Worm (Caenorhabditis elegans) whole organism, L3 larva: ENCODE data around the gene Y57G11B.6.

Source experiments
- R02D3.7 ChIP-seq: fragments of 150-350 bp; optimal IDR thresholded peaks from 2 replicates; lab custom pipeline; 2014; ENCODE audit warnings: missing biosample characterization, missing genetic modification characterization
- ZK546.5 ChIP-seq: sonication (generic microtip); optimal IDR thresholded peaks from 2 replicates; lab custom pipeline; 2017; ENCODE audit warnings: missing biosample characterization, missing genetic modification characterization
- ama-1 ChIP-seq: fragments of 150-350 bp; optimal IDR thresholded peaks from 2 replicates; lab custom pipeline; 2018
- ceh-16 ChIP-seq: sonication (generic microtip); optimal IDR thresholded peaks from 2 replicates; lab custom pipeline; 2017; ENCODE audit warnings: missing biosample characterization, missing genetic modification characterization
- ceh-9 ChIP-seq: sonication (generic microtip); optimal IDR thresholded peaks from 2 replicates; lab custom pipeline; 2018; ENCODE audit warnings: missing biosample characterization, missing genetic modification characterization
- fos-1 ChIP-seq: fragments of 150-350 bp; optimal IDR thresholded peaks from 2 replicates; lab custom pipeline; 2014; ENCODE audit warnings: missing biosample characterization, missing genetic modification characterization
- lin-39 ChIP-seq: fragments of 150-350 bp; optimal IDR thresholded peaks from 2 replicates; lab custom pipeline; 2018; ENCODE audit warnings: missing biosample characterization, missing genetic modification reagents, missing genetic modification characterization
- mdl-1 ChIP-seq: fragments of 150-350 bp; optimal IDR thresholded peaks from 2 replicates; lab custom pipeline; 2014; ENCODE audit warnings: missing biosample characterization, missing genetic modification characterization
- mml-1 ChIP-seq: fragments of 150-350 bp; sonication (generic microtip); optimal IDR thresholded peaks from 3 replicates; lab custom pipeline; 2014; ENCODE audit warnings: missing biosample characterization, missing genetic modification characterization
- nhr-237 ChIP-seq: fragments of 150-350 bp; optimal IDR thresholded peaks from 2 replicates; lab custom pipeline; 2014; ENCODE audit warnings: missing biosample characterization, missing genetic modification characterization
- nhr-28 ChIP-seq: fragments of 150-350 bp; optimal IDR thresholded peaks from 2 replicates; lab custom pipeline; 2014; ENCODE audit warnings: missing biosample characterization, missing genetic modification characterization
- unc-62 ChIP-seq: fragments of 150-350 bp; sonication (generic microtip); optimal IDR thresholded peaks from 4 replicates; lab custom pipeline; 2014; ENCODE audit warnings: missing biosample characterization, missing genetic modification reagents, missing genetic modification characterization
- ztf-11 ChIP-seq: fragments of 150-350 bp; optimal IDR thresholded peaks from 2 replicates; lab custom pipeline; 2014; ENCODE audit warnings: missing biosample characterization, missing genetic modification characterization

DNA sequence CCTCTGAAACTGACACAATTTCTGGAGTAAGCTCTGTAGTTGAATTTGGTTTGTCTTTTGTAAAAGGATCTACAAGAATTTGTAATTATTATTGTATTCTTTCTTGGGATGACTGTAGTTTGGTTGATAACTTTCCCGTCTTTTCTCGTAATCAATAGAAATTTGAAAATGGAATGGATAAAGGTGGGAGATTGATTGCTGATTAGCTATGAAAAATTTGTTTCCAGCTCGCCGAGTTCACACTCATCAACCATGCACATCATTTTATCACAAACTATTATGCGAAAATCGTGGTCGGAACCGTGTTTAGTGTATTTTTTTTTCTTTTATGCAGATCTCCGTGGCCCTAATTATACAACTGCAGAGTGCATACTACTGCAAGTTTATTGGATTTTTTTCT lies 17.8 kb downstream of the Y57G11B.6 start, which contains the start of gene T27E7.5:
- TF ChIP-seq ceh-9 (tag; lab: Kevin White, UChicago) (no peak), nhr-237 (tag; lab: Kevin White, UChicago) (no peak), mdl-1 (tag; lab: Kevin White, UChicago) (no peak), nhr-28 (tag; lab: Kevin White, UChicago) (no peak), ama-1 (lab: Kevin White, UChicago) (no peak), lin-39 (no peak), mml-1 (tag; lab: Kevin White, UChicago) (no peak), ZK546.5 (no peak), unc-62 (GFP tag; lab: Kevin White, UChicago) (no peak), ceh-16 (tag; lab: Kevin White, UChicago) (no peak), ztf-11 (no peak), R02D3.7 (tag; lab: Kevin White, UChicago) (no peak), fos-1 (tag; lab: Kevin White, UChicago) (no peak)
